Fruit fly (Drosophila melanogaster) whole organism, embryonic: ENCODE data around the gene ATP7.

Experiments
- B-H2 ChIP-seq: fragments of 200-800 bp; sonication (Bioruptor generic); optimal IDR thresholded peaks from 2 replicates; lab custom pipeline; 2018; ENCODE audit warnings: missing biosample characterization, mild to moderate bottlenecking, missing genetic modification characterization
- CG10209 ChIP-seq: fragments of 200-800 bp; sonication (Bioruptor generic); optimal IDR thresholded peaks from 3 replicates; lab custom pipeline; 2017; ENCODE audit warnings: missing biosample characterization, mild to moderate bottlenecking, missing genetic modification characterization, missing genetic modification reagents
- CG10366 ChIP-seq: fragments of 200-800 bp; sonication (Bioruptor generic); IDR thresholded peaks from 2 replicates; pipeline ENCODE4 v1.3.6; 2022; ENCODE audit warnings: missing biosample characterization, missing genetic modification characterization
- CG10543 ChIP-seq: fragments of 200-800 bp; sonication (Bioruptor generic); optimal IDR thresholded peaks from 3 replicates; lab custom pipeline; 2017; ENCODE audit warnings: missing biosample characterization, mild to moderate bottlenecking, missing genetic modification characterization, moderate library complexity
- CG11085 ChIP-seq: fragments of 200-800 bp; sonication (Bioruptor generic); IDR thresholded peaks from 2 replicates; pipeline ENCODE4 v1.3.6; 2022; ENCODE audit warnings: missing biosample characterization, missing genetic modification characterization
- CG11247 ChIP-seq: fragments of 200-800 bp; sonication (Bioruptor generic); IDR thresholded peaks from 2 replicates; pipeline ENCODE4 v1.3.6; 2022; ENCODE audit warnings: missing biosample characterization, missing genetic modification characterization
- CG11398 ChIP-seq: fragments of 200-800 bp; sonication (Bioruptor generic); optimal IDR thresholded peaks from 2 replicates; lab custom pipeline; 2016; ENCODE audit warnings: missing biosample characterization, missing genetic modification characterization
- CG11723 ChIP-seq: fragments of 200-800 bp; sonication (Bioruptor generic); optimal IDR thresholded peaks from 2 replicates; lab custom pipeline; 2017; ENCODE audit warnings: missing biosample characterization, mild to moderate bottlenecking, missing genetic modification characterization
- CG13123 ChIP-seq: fragments of 200-800 bp; sonication (Bioruptor generic); optimal IDR thresholded peaks from 2 replicates; lab custom pipeline; 2016; ENCODE audit warnings: missing biosample characterization, missing genetic modification characterization
- CG14710 ChIP-seq: fragments of 200-800 bp; sonication (Bioruptor generic); optimal IDR thresholded peaks from 3 replicates; lab custom pipeline; 2019; ENCODE audit warnings: missing biosample characterization, mild to moderate bottlenecking, missing genetic modification characterization, moderate library complexity
- CG14860 ChIP-seq: fragments of 200-800 bp; sonication (Bioruptor generic); IDR thresholded peaks from 3 replicates; pipeline ENCODE4 v1.3.6; 2022; ENCODE audit warnings: missing biosample characterization, missing genetic modification characterization; ENCODE audit not compliant: partially characterized antibody
- CG14965 ChIP-seq: fragments of 200-800 bp; sonication (Bioruptor generic); optimal IDR thresholded peaks from 2 replicates; lab custom pipeline; 2016; ENCODE audit warnings: missing biosample characterization, missing genetic modification characterization, borderline replicate concordance
- CG17186 ChIP-seq: fragments of 200-800 bp; sonication (Bioruptor generic); optimal IDR thresholded peaks from 3 replicates; lab custom pipeline; 2017; ENCODE audit warnings: missing biosample characterization, missing genetic modification reagents, missing genetic modification characterization
- CG17328 ChIP-seq: fragments of 200-800 bp; sonication (Bioruptor generic); IDR thresholded peaks from 2 replicates; pipeline ENCODE4 v1.3.6; 2022; ENCODE audit warnings: missing biosample characterization, missing genetic modification characterization
- CG2116 ChIP-seq: fragments of 200-800 bp; sonication (Bioruptor generic); optimal IDR thresholded peaks from 3 replicates; lab custom pipeline; 2018; ENCODE audit warnings: missing biosample characterization, mild to moderate bottlenecking, missing genetic modification characterization
- CG5953 ChIP-seq: fragments of 200-800 bp; sonication (Bioruptor generic); IDR thresholded peaks from 2 replicates; pipeline ENCODE4 v1.3.6; 2022; ENCODE audit warnings: missing biosample characterization, missing genetic modification characterization
- CG7987 ChIP-seq: fragments of 200-800 bp; sonication (Bioruptor generic); optimal IDR thresholded peaks from 2 replicates; lab custom pipeline; 2018; ENCODE audit warnings: missing biosample characterization, mild to moderate bottlenecking, missing genetic modification characterization, moderate library complexity
- CHES-1-like ChIP-seq: fragments of 200-800 bp; sonication (Bioruptor generic); optimal IDR thresholded peaks from 2 replicates; lab custom pipeline; 2016; ENCODE audit warnings: missing biosample characterization, missing genetic modification characterization
- D ChIP-seq, 2 experiments: fragments of 200-800 bp in 1 of 2; fragments of >200 bp in 1 of 2; sonication (Bioruptor generic) in 1 of 2; optimal IDR thresholded peaks; 2 replicates in 1 of 2; 3 replicates in 1 of 2; lab custom pipeline; 2017; ENCODE audit warnings: mild to moderate bottlenecking in 1 of 2, missing biosample characterization in 1 of 2, missing genetic modification characterization in 1 of 2, missing genetic modification reagents in 1 of 2
- D19B ChIP-seq: fragments of 200-800 bp; sonication (Bioruptor generic); optimal IDR thresholded peaks from 2 replicates; lab custom pipeline; 2017; ENCODE audit warnings: missing biosample characterization, mild to moderate bottlenecking, missing genetic modification characterization
- E2f2 ChIP-seq: fragments of 200-800 bp; sonication (Bioruptor generic); IDR thresholded peaks from 2 replicates; pipeline ENCODE4 v1.3.6; 2022; ENCODE audit warnings: missing biosample characterization, missing genetic modification characterization
- Hr3 ChIP-seq: fragments of 200-800 bp; sonication (Bioruptor generic); optimal IDR thresholded peaks from 3 replicates; lab custom pipeline; 2016; ENCODE audit warnings: missing biosample characterization, missing genetic modification characterization
- Max ChIP-seq: fragments of 200-800 bp; sonication (Bioruptor generic); optimal IDR thresholded peaks from 2 replicates; lab custom pipeline; 2016; ENCODE audit warnings: missing biosample characterization, mild to moderate bottlenecking, missing genetic modification characterization
- Ptx1 ChIP-seq: fragments of 200-800 bp; sonication (Bioruptor generic); IDR thresholded peaks from 2 replicates; pipeline ENCODE4 v1.3.6; 2022; ENCODE audit warnings: missing biosample characterization, missing genetic modification characterization
- Sin3A ChIP-seq: fragments of >200 bp; optimal IDR thresholded peaks from 2 replicates; lab custom pipeline; 2018
- Stat92E ChIP-seq, 3 experiments: fragments of >200 bp in 2 of 3; fragments of 200-800 bp in 1 of 3; sonication (Bioruptor generic) in 1 of 3; optimal IDR thresholded peaks; 2 replicates each; lab custom pipeline; 2017 to 2019; ENCODE audit warnings: missing biosample characterization in 3 of 3, missing genetic modification characterization in 3 of 3, mild to moderate bottlenecking in 1 of 3, moderate library complexity in 1 of 3
- Tbp ChIP-seq: fragments of >200 bp; optimal IDR thresholded peaks from 2 replicates; lab custom pipeline; 2018; ENCODE audit warnings: missing biosample characterization, missing genetic modification characterization
- Xrp1 ChIP-seq: fragments of 200-800 bp; sonication (Bioruptor generic); IDR thresholded peaks from 2 replicates; pipeline ENCODE4 v1.3.6; 2022; ENCODE audit warnings: missing biosample characterization, missing genetic modification characterization
- bab2 ChIP-seq: fragments of 200-800 bp; sonication (Bioruptor generic); optimal IDR thresholded peaks from 2 replicates; lab custom pipeline; 2016; ENCODE audit warnings: missing biosample characterization, missing genetic modification characterization
- bbx ChIP-seq: fragments of 200-800 bp; sonication (Bioruptor generic); IDR thresholded peaks from 2 replicates; pipeline ENCODE4 v1.3.6; 2022; ENCODE audit warnings: missing biosample characterization, missing genetic modification characterization; ENCODE audit not compliant: partially characterized antibody
- bigmax ChIP-seq: fragments of 200-800 bp; sonication (Bioruptor generic); optimal IDR thresholded peaks from 2 replicates; lab custom pipeline; 2018; ENCODE audit warnings: missing biosample characterization, mild to moderate bottlenecking, missing genetic modification characterization
- btn ChIP-seq: fragments of 200-800 bp; sonication (Bioruptor generic); optimal IDR thresholded peaks from 2 replicates; lab custom pipeline; 2016; ENCODE audit warnings: missing biosample characterization, missing genetic modification characterization
- cas ChIP-seq: fragments of 200-800 bp; sonication (Bioruptor generic); IDR thresholded peaks from 2 replicates; pipeline ENCODE4 v1.3.6; 2022; ENCODE audit warnings: missing biosample characterization, missing genetic modification characterization
- chm ChIP-seq: fragments of 200-800 bp; sonication (Bioruptor generic); IDR thresholded peaks from 2 replicates; pipeline ENCODE4 v1.3.6; 2022; ENCODE audit warnings: missing biosample characterization, missing genetic modification characterization
- croc ChIP-seq: fragments of 200-800 bp; sonication (Bioruptor generic); conservative IDR thresholded peaks from 3 replicates; pipeline ENCODE4 v1.3.6; 2022; ENCODE audit warnings: missing biosample characterization, missing genetic modification characterization
- cwo ChIP-seq: fragments of 200-800 bp; sonication (Bioruptor generic); optimal IDR thresholded peaks from 3 replicates; lab custom pipeline; 2017; ENCODE audit warnings: missing biosample characterization, missing genetic modification characterization, mild to moderate bottlenecking, moderate library complexity, missing genetic modification reagents
- gcm ChIP-seq: fragments of 200-800 bp; sonication (Bioruptor generic); optimal IDR thresholded peaks from 2 replicates; lab custom pipeline; 2019; ENCODE audit warnings: missing biosample characterization, mild to moderate bottlenecking, missing genetic modification characterization, moderate library complexity
- gem ChIP-seq: fragments of 200-800 bp; sonication (Bioruptor generic); optimal IDR thresholded peaks from 2 replicates; lab custom pipeline; 2019; ENCODE audit warnings: missing biosample characterization, mild to moderate bottlenecking, missing genetic modification characterization, moderate library complexity
- grau ChIP-seq: fragments of 200-800 bp; optimal IDR thresholded peaks from 3 replicates; lab custom pipeline; 2019; ENCODE audit warnings: missing biosample characterization, mild to moderate bottlenecking, missing genetic modification characterization, moderate library complexity
- hbn ChIP-seq: fragments of 200-800 bp; sonication (Bioruptor generic); IDR thresholded peaks from 2 replicates; pipeline ENCODE4 v1.3.6; 2022; ENCODE audit warnings: missing biosample characterization, missing genetic modification characterization; ENCODE audit not compliant: partially characterized antibody
- nerfin-2 ChIP-seq: fragments of 200-800 bp; sonication (Bioruptor generic); IDR thresholded peaks from 2 replicates; pipeline ENCODE4 v1.3.6; 2022; ENCODE audit warnings: missing biosample characterization, missing genetic modification characterization; ENCODE audit not compliant: partially characterized antibody
- peb ChIP-seq: fragments of 200-800 bp; sonication (Bioruptor generic); IDR thresholded peaks from 2 replicates; pipeline ENCODE4 v1.3.6; 2022; ENCODE audit warnings: missing biosample characterization, missing genetic modification characterization
- psq ChIP-seq: fragments of 200-800 bp; sonication (Bioruptor generic); optimal IDR thresholded peaks from 2 replicates; lab custom pipeline; 2017; ENCODE audit warnings: missing biosample characterization, missing genetic modification characterization
- ro ChIP-seq: fragments of 200-800 bp; sonication (Bioruptor generic); IDR thresholded peaks from 2 replicates; pipeline ENCODE4 v1.3.6; 2022; ENCODE audit warnings: missing biosample characterization, missing genetic modification characterization
- run ChIP-seq: fragments of 200-800 bp; sonication (Bioruptor generic); optimal IDR thresholded peaks from 3 replicates; lab custom pipeline; 2018; ENCODE audit warnings: missing biosample characterization, mild to moderate bottlenecking, missing genetic modification characterization
- sna ChIP-seq: fragments of 200-800 bp; sonication (Bioruptor generic); IDR thresholded peaks from 2 replicates; pipeline ENCODE4 v1.3.6; 2022; ENCODE audit warnings: missing biosample characterization, missing genetic modification characterization; ENCODE audit not compliant: partially characterized antibody
- toy ChIP-seq: fragments of 200-800 bp; sonication (Bioruptor generic); IDR thresholded peaks from 2 replicates; pipeline ENCODE4 v1.3.6; 2022; ENCODE audit warnings: missing biosample characterization, missing genetic modification characterization
- wek ChIP-seq: fragments of 200-800 bp; sonication (Bioruptor generic); optimal IDR thresholded peaks from 3 replicates; lab custom pipeline; 2018; ENCODE audit warnings: missing biosample characterization, mild to moderate bottlenecking, missing genetic modification characterization, moderate library complexity

Gene ATP7

dm6 chrX:11805066-11805766 lies 49.6 kb upstream of the ATP7 start (continued):
- no peak for TF ChIP-seq hbn (GFP tag; lab: Robert Waterston, UW)
- no peak for TF ChIP-seq CG14710
- TF ChIP-seq CG11247 (GFP tag; lab: Robert Waterston, UW) = no peak
- TF ChIP-seq CG14860 (GFP tag; lab: Robert Waterston, UW) = no peak
- TF ChIP-seq gcm (GFP tag; lab: Kevin White, UChicago) = no peak
- no peak for TF ChIP-seq CG10209 (GFP tag; lab: Kevin White, UChicago)
- no peak for TF ChIP-seq sna (GFP tag; lab: Robert Waterston, UW)
- no peak for TF ChIP-seq Sin3A (lab: Kevin White, UChicago)
- TF ChIP-seq CG11085 (GFP tag; lab: Robert Waterston, UW) = no peak
- TF ChIP-seq, all 482 proteins: peak for 32

dm6 chrX:11806196-11806595 lies 48.6 kb upstream of the ATP7 start:
- TF ChIP-seq gem (tag; lab: Kevin White, UChicago) = no peak
- TF ChIP-seq bigmax (GFP tag; lab: Kevin White, UChicago) = no peak
- TF ChIP-seq nerfin-2 (GFP tag; lab: Robert Waterston, UW) = no peak
- TF ChIP-seq Xrp1 = peak; percentile 20; the same call in 1 of the 2 replicates
- peak; percentile 6 for TF ChIP-seq grau (tag; lab: Kevin White, UChicago)
- TF ChIP-seq run = no peak
- TF ChIP-seq D (optimal IDR thresholded peaks at IDR 0.05; lab: Kevin White, UChicago) = no peak
- peak; percentile 4 for TF ChIP-seq D (GFP tag; optimal IDR thresholded peaks at IDR 0.05; lab: Kevin White, UChicago)
- TF ChIP-seq CG5953 (GFP tag; lab: Robert Waterston, UW) = no peak
- TF ChIP-seq Ptx1 (GFP tag; lab: Robert Waterston, UW) = 0 out of 2 replicates have a peak, but pooled peaks have one; percentile 14
- TF ChIP-seq ro (GFP tag; lab: Robert Waterston, UW) = no peak
- no peak for TF ChIP-seq CG11723 (GFP tag; lab: Kevin White, UChicago)
- TF ChIP-seq B-H2 (GFP tag; lab: Kevin White, UChicago) = peak; percentile 45
- TF ChIP-seq Tbp (GFP tag; lab: Kevin White, UChicago) = no peak
- no peak for TF ChIP-seq Stat92E (GFP tag; optimal IDR thresholded peaks at IDR 0.05; lab: Kevin White, UChicago)
- no peak for TF ChIP-seq croc (GFP tag; lab: Robert Waterston, UW)
- no peak for TF ChIP-seq CG11398 (GFP tag; lab: Kevin White, UChicago)
- TF ChIP-seq CG17186 (GFP tag; lab: Kevin White, UChicago) = no peak
- no peak for TF ChIP-seq wek (GFP tag; lab: Kevin White, UChicago)
- no peak for TF ChIP-seq CG13123
- TF ChIP-seq CG14965 (GFP tag; lab: Kevin White, UChicago) = no peak
- TF ChIP-seq Sin3A (lab: Kevin White, UChicago) = no peak
- TF ChIP-seq E2f2 = peak; percentile 56
- no peak for TF ChIP-seq peb
- TF ChIP-seq CHES-1-like (GFP tag; lab: Kevin White, UChicago) = no peak
- TF ChIP-seq CG10543 (GFP tag; lab: Kevin White, UChicago) = no peak
- TF ChIP-seq bab2 (GFP tag; lab: Kevin White, UChicago) = no peak
- no peak for TF ChIP-seq Hr3 (GFP tag; lab: Kevin White, UChicago)
- no peak for TF ChIP-seq psq
- TF ChIP-seq chm (GFP tag; lab: Robert Waterston, UW) = peak; percentile 55
- no peak for TF ChIP-seq btn
- peak; percentile 24 for TF ChIP-seq CG7987 (GFP tag; lab: Kevin White, UChicago)
- TF ChIP-seq Max (GFP tag; lab: Kevin White, UChicago) = peak; percentile 32
- TF ChIP-seq cas (GFP tag; lab: Robert Waterston, UW) = no peak
- TF ChIP-seq CG10366 (GFP tag; lab: Robert Waterston, UW) = no peak
- no peak for TF ChIP-seq D19B (GFP tag; lab: Kevin White, UChicago)
- TF ChIP-seq bbx (GFP tag; lab: Robert Waterston, UW) = 0 out of 2 replicates have a peak, but pooled peaks have one; percentile 36
- peak; percentile 97 for TF ChIP-seq CG2116 (GFP tag; lab: Kevin White, UChicago)
- TF ChIP-seq cwo = no peak
- no peak for TF ChIP-seq CG17328 (GFP tag; lab: Robert Waterston, UW)
- TF ChIP-seq toy (GFP tag; lab: Robert Waterston, UW) = no peak
